Fruit fly (Drosophila melanogaster): Measurements from ENCODE around the gene GV1.
A peak's percentile ranks its signal among the peaks of the same experiment; 100 is the strongest.

The GV1 gene

dm6 chr3L:1794943-1795696 lies 15.3 kb upstream of the GV1 start, which contains the start of the genes alpha-Spec, dlt and Cdc37:
alpha-Spec (minus strand) TSS chr3L:1795328.
dlt (minus strand) TSS chr3L:1795328.
Cdc37 (plus strand) TSS chr3L:1795392.
- TF ChIP-seq CG16813 (GFP tag; IDR thresholded peaks at IDR 0.05; ENCODE audit: partially characterized antibody) (peak; percentile 80), CG10979 (tag; optimal IDR thresholded peaks at IDR 0.05) (peak; percentile 1), zen (tag; optimal IDR thresholded peaks at IDR 0.05) (peak; percentile 5), E2f2 (GFP tag; IDR thresholded peaks at IDR 0.05) (peak; percentile 57; the same call in 1 of the 2 replicates), CrebB (tag; optimal IDR thresholded peaks at IDR 0.05) (peak; percentile 55), sens (GFP tag) (peak; percentile 84), CG3065 (GFP tag; optimal IDR thresholded peaks at IDR 0.05) (no peak), Doc2 (GFP tag; IDR thresholded peaks at IDR 0.05) (no peak), BEAF-32 (GFP tag; optimal IDR thresholded peaks at IDR 0.05) (peak; percentile 86), CG17568 (GFP tag; optimal IDR thresholded peaks at IDR 0.05) (no peak), Nf-YC (tag; optimal IDR thresholded peaks at IDR 0.05) (peak; percentile 58), Lim3 (GFP tag; IDR thresholded peaks at IDR 0.05) (no peak), odd (GFP tag; optimal IDR thresholded peaks at IDR 0.05) (no peak), YL-1 (GFP tag; optimal IDR thresholded peaks at IDR 0.05) (peak; percentile 85), Dip3 (GFP tag; optimal IDR thresholded peaks at IDR 0.05) (peak; percentile 16), unc-4 (GFP tag; IDR thresholded peaks at IDR 0.05; ENCODE audit: partially characterized antibody) (peak; percentile 82), CG32532 (GFP tag; IDR thresholded peaks at IDR 0.05) (peak; percentile 9; the same call in 1 of the 2 replicates), MBD-R2 (GFP tag; IDR thresholded peaks at IDR 0.05) (peak; percentile 29; the same call in 1 of the 2 replicates), row (GFP tag; IDR thresholded peaks at IDR 0.05) (peak; percentile 31; the same call in 1 of the 3 replicates), pnt (GFP tag; optimal IDR thresholded peaks at IDR 0.05) (no peak), ems (GFP tag; optimal IDR thresholded peaks at IDR 0.05) (no peak), Dip2 (GFP tag; IDR thresholded peaks at IDR 0.05) (no peak), Trl (optimal IDR thresholded peaks at IDR 0.05) (no peak), Trl (GFP tag; optimal IDR thresholded peaks at IDR 0.05) (no peak), CG12391 (tag; optimal IDR thresholded peaks at IDR 0.05) (peak; percentile 44), lmd (GFP tag; IDR thresholded peaks at IDR 0.05) (peak; percentile 24; the same call in 1 of the 2 replicates), fru (optimal IDR thresholded peaks at IDR 0.05) (no peak), amos (GFP tag; IDR thresholded peaks at IDR 0.05; ENCODE audit: partially characterized antibody) (peak; percentile 79), lbe (GFP tag; optimal IDR thresholded peaks at IDR 0.05) (no peak), CG10147 (GFP tag; optimal IDR thresholded peaks at IDR 0.05) (peak; percentile 27), grau (tag; optimal IDR thresholded peaks at IDR 0.05) (peak; percentile 48), Nf-YA (GFP tag; IDR thresholded peaks at IDR 0.05) (no peak), CG12744 (GFP tag; optimal IDR thresholded peaks at IDR 0.05) (no peak), insv (GFP tag; optimal IDR thresholded peaks at IDR 0.05) (peak in 1 of 2 experiments; percentile 4), crp (GFP tag; optimal IDR thresholded peaks at IDR 0.05) (peak in 1 of 2 experiments; percentile 50), chm (GFP tag; IDR thresholded peaks at IDR 0.05) (peak; percentile 57; the same call in 1 of the 2 replicates), MTF-1 (GFP tag; optimal IDR thresholded peaks at IDR 0.05; ENCODE audit: borderline replicate concordance) (peak; percentile 15), eyg (GFP tag; optimal IDR thresholded peaks at IDR 0.05) (peak; percentile 34), ato (GFP tag; IDR thresholded peaks at IDR 0.05; ENCODE audit: partially characterized antibody) (peak; percentile 59), CG3163 (GFP tag; optimal IDR thresholded peaks at IDR 0.05) (peak; percentile 3), Abd-B (GFP tag; optimal IDR thresholded peaks at IDR 0.05) (no peak), Hr78 (GFP tag; optimal IDR thresholded peaks at IDR 0.05) (peak in 1 of 2 experiments; percentile 15), slbo (GFP tag; IDR thresholded peaks at IDR 0.05) (peak; percentile 16; the same call in 1 of the 2 replicates), CG16863 (GFP tag; optimal IDR thresholded peaks at IDR 0.05) (no peak), Doc3 (GFP tag; IDR thresholded peaks at IDR 0.05; ENCODE audit: partially characterized antibody) (peak; percentile 80), HmgD (GFP tag; optimal IDR thresholded peaks at IDR 0.05) (peak; percentile 38), CG33557 (GFP tag; optimal IDR thresholded peaks at IDR 0.05) (peak; percentile 29), ssp (GFP tag; IDR thresholded peaks at IDR 0.05) (0 out of 2 replicates have a peak, but pooled peaks have one; percentile 19), Xrp1 (GFP tag; IDR thresholded peaks at IDR 0.05) (0 out of 2 replicates have a peak, but pooled peaks have one; percentile 9)
